Fruit fly (Drosophila melanogaster): ENCODE measurements around the gene CG15628.
A peak's percentile ranks its signal among the peaks of the same experiment; 100 is the strongest.

Gene CG15628

DNA sequence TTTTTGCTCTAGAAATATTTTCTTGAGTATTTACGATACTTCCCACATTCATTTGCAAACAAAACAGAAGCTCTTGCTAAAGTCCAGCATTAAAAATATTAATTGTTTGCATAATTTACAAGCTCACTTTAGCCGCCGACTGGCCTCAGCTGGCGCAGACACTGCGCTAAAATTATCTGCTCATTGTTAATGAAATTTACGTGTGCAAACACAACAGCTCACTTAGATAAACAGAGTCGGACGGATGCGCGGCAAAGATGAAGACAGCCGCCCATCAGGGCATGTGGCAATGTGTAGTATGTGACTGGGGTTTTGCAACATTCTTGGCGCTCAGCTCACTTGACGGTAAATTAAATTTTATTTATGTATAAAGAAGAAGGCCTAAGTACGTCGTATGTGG lies 7.5 kb downstream of the CG15628 start (continued):
- TF ChIP-seq dm (GFP tag; optimal IDR thresholded peaks at IDR 0.05), result no peak
- TF ChIP-seq Dad (GFP tag; optimal IDR thresholded peaks at IDR 0.05), result no peak
- TF ChIP-seq corto (GFP tag; optimal IDR thresholded peaks at IDR 0.05), result no peak
- TF ChIP-seq prd (optimal IDR thresholded peaks at IDR 0.05), result no peak
- TF ChIP-seq prd (GFP tag; IDR thresholded peaks at IDR 0.05), result no peak
- no peak for TF ChIP-seq sna (GFP tag; IDR thresholded peaks at IDR 0.05; ENCODE audit: partially characterized antibody)
- no peak for TF ChIP-seq ara (GFP tag; IDR thresholded peaks at IDR 0.05)
- no peak for TF ChIP-seq CG18011 (GFP tag; optimal IDR thresholded peaks at IDR 0.05)
- peak; percentile 16 for TF ChIP-seq MTF-1 (GFP tag; optimal IDR thresholded peaks at IDR 0.05; ENCODE audit: borderline replicate concordance)
- no peak for TF ChIP-seq CG10209 (GFP tag; optimal IDR thresholded peaks at IDR 0.05)
- TF ChIP-seq Spps (tag; optimal IDR thresholded peaks at IDR 0.05), result no peak
- TF ChIP-seq Atf3 (GFP tag; optimal IDR thresholded peaks at IDR 0.05), result no peak
- TF ChIP-seq nmo (GFP tag; optimal IDR thresholded peaks at IDR 0.05), result no peak
- peak; percentile 55 for TF ChIP-seq B-H2 (GFP tag; optimal IDR thresholded peaks at IDR 0.05)
- TF ChIP-seq CG8478 (optimal IDR thresholded peaks at IDR 0.05), result no peak
- TF ChIP-seq ato (GFP tag; IDR thresholded peaks at IDR 0.05; ENCODE audit: partially characterized antibody), result no peak
- no peak for TF ChIP-seq amos (GFP tag; IDR thresholded peaks at IDR 0.05; ENCODE audit: partially characterized antibody)
- no peak for TF ChIP-seq CG4820 (GFP tag; optimal IDR thresholded peaks at IDR 0.05)
- no peak for TF ChIP-seq sisA (GFP tag; IDR thresholded peaks at IDR 0.05)
- no peak for TF ChIP-seq CG4404 (GFP tag; IDR thresholded peaks at IDR 0.05)
- TF ChIP-seq ci (GFP tag; IDR thresholded peaks at IDR 0.05), result no peak
- TF ChIP-seq CG31441 (GFP tag; IDR thresholded peaks at IDR 0.05), result no peak
- no peak for TF ChIP-seq usp (GFP tag; optimal IDR thresholded peaks at IDR 0.05)
- TF ChIP-seq Abd-B (GFP tag; optimal IDR thresholded peaks at IDR 0.05), result no peak
- no peak for TF ChIP-seq croc (GFP tag; conservative IDR thresholded peaks at IDR 0.05)
- TF ChIP-seq ftz-f1 (GFP tag; optimal IDR thresholded peaks at IDR 0.05), result no peak
- TF ChIP-seq Sin3A (optimal IDR thresholded peaks at IDR 0.05), result no peak
- TF ChIP-seq pan (optimal IDR thresholded peaks at IDR 0.05), result no peak
- peak in 1 of 2 experiments; percentile 43 for TF ChIP-seq pan (GFP tag; optimal IDR thresholded peaks at IDR 0.05 in 1 of 2, IDR thresholded peaks at IDR 0.05 in 1 of 2)
- no peak for TF ChIP-seq bbx (GFP tag; IDR thresholded peaks at IDR 0.05; ENCODE audit: partially characterized antibody)
- peak; percentile 31 for TF ChIP-seq scrt (GFP tag; optimal IDR thresholded peaks at IDR 0.05)
- peak; percentile 12 for TF ChIP-seq Sox100B (GFP tag; optimal IDR thresholded peaks at IDR 0.05)
- TF ChIP-seq CG10543 (GFP tag; optimal IDR thresholded peaks at IDR 0.05), result peak; percentile 69
- TF ChIP-seq CG11504 (tag; optimal IDR thresholded peaks at IDR 0.05), result no peak
- no peak for TF ChIP-seq Gsc (GFP tag; IDR thresholded peaks at IDR 0.05)
- TF ChIP-seq Bdp1 (GFP tag; optimal IDR thresholded peaks at IDR 0.05), result no peak
- TF ChIP-seq Lpt (GFP tag; optimal IDR thresholded peaks at IDR 0.05), result no peak
- no peak for TF ChIP-seq CG7786 (GFP tag; optimal IDR thresholded peaks at IDR 0.05)
- TF ChIP-seq hth (optimal IDR thresholded peaks at IDR 0.05), result no peak
- no peak for TF ChIP-seq ap (GFP tag; IDR thresholded peaks at IDR 0.05)
- TF ChIP-seq az2 (GFP tag; optimal IDR thresholded peaks at IDR 0.05), result no peak
- peak; percentile 42 for TF ChIP-seq CG15514 (GFP tag; optimal IDR thresholded peaks at IDR 0.05)
- TF ChIP-seq CG16813 (GFP tag; IDR thresholded peaks at IDR 0.05; ENCODE audit: partially characterized antibody), result no peak
- TF ChIP-seq HmgZ (tag; optimal IDR thresholded peaks at IDR 0.05), result peak; percentile 26
- no peak for TF ChIP-seq CG6791 (GFP tag; IDR thresholded peaks at IDR 0.05; ENCODE audit: partially characterized antibody)
- peak; percentile 5 for TF ChIP-seq CG9817 (tag; optimal IDR thresholded peaks at IDR 0.05)
- peak; percentile 50 for TF ChIP-seq PHDP (tag; optimal IDR thresholded peaks at IDR 0.05)
- no peak for TF ChIP-seq Optix (GFP tag; IDR thresholded peaks at IDR 0.05)
- no peak for TF ChIP-seq Sry-β (GFP tag; optimal IDR thresholded peaks at IDR 0.05)
- no peak for TF ChIP-seq CG42726 (GFP tag; IDR thresholded peaks at IDR 0.05; ENCODE audit: partially characterized antibody)
- TF ChIP-seq CG12942 (GFP tag; optimal IDR thresholded peaks at IDR 0.05), result no peak
- peak; percentile 19 for TF ChIP-seq CG13424 (tag; optimal IDR thresholded peaks at IDR 0.05)
